Worm (Caenorhabditis elegans): ENCODE data around the gene mpz-3.

- TF ChIP-seq nhr-76 (tag; optimal IDR thresholded peaks at IDR 0.05) (no peak), nhr-12 (tag; optimal IDR thresholded peaks at IDR 0.05) (no peak), mep-1 (tag; optimal IDR thresholded peaks at IDR 0.05) (peak; percentile 50), nhr-237 (tag; optimal IDR thresholded peaks at IDR 0.05) (no peak), sptf-1 (tag; optimal IDR thresholded peaks at IDR 0.05) (no peak), unc-62 (GFP tag; optimal IDR thresholded peaks at IDR 0.05) (peak; percentile 58), tbx-8 (GFP tag; optimal IDR thresholded peaks at IDR 0.05) (no peak), lin-13 (tag; optimal IDR thresholded peaks at IDR 0.05) (no peak), ztf-11 (tag; optimal IDR thresholded peaks at IDR 0.05) (no peak)
These were observed 42.5 kb downstream of the mpz-3 start for ce11 chrII:6522622-6523254.

Data from whole organism, mixed stage, embryonic.